Fruit fly (Drosophila melanogaster) whole organism, embryonic: ENCODE data around the gene CG43678.

Experiments used
- ATbp ChIP-seq: fragments of 200-800 bp; sonication (Bioruptor generic); optimal IDR thresholded peaks from 2 replicates; lab custom pipeline; 2017; ENCODE audit warnings: missing biosample characterization, mild to moderate bottlenecking, missing genetic modification characterization, missing genetic modification reagents
- Bgb ChIP-seq: fragments of 200-800 bp; sonication (Bioruptor generic); IDR thresholded peaks from 2 replicates; pipeline ENCODE4 v1.3.6; 2022; ENCODE audit warnings: missing biosample characterization, missing genetic modification characterization; ENCODE audit not compliant: partially characterized antibody
- CG10366 ChIP-seq: fragments of 200-800 bp; sonication (Bioruptor generic); IDR thresholded peaks from 2 replicates; pipeline ENCODE4 v1.3.6; 2022; ENCODE audit warnings: missing biosample characterization, missing genetic modification characterization
- CG10959 ChIP-seq: fragments of 200-800 bp; sonication (Bioruptor generic); IDR thresholded peaks from 2 replicates; pipeline ENCODE4 v1.3.6; 2022; ENCODE audit warnings: missing biosample characterization, missing genetic modification characterization
- CG10979 ChIP-seq: fragments of 200-800 bp; sonication (Bioruptor generic); optimal IDR thresholded peaks from 2 replicates; lab custom pipeline; 2018; ENCODE audit warnings: missing biosample characterization, mild to moderate bottlenecking, missing genetic modification characterization, moderate library complexity
- CG11504 ChIP-seq: fragments of 200-800 bp; sonication (Bioruptor generic); optimal IDR thresholded peaks from 3 replicates; lab custom pipeline; 2019; ENCODE audit warnings: missing biosample characterization, mild to moderate bottlenecking, missing genetic modification characterization, moderate library complexity
- CG12769 ChIP-seq: fragments of 200-800 bp; sonication (Bioruptor generic); optimal IDR thresholded peaks from 2 replicates; lab custom pipeline; 2019; ENCODE audit warnings: missing biosample characterization, mild to moderate bottlenecking, missing genetic modification characterization, moderate library complexity
- CG14014 ChIP-seq: fragments of 200-800 bp; sonication (Bioruptor generic); IDR thresholded peaks from 2 replicates; pipeline ENCODE4 v1.3.6; 2022; ENCODE audit warnings: missing biosample characterization, missing genetic modification characterization
- CG15011 ChIP-seq: fragments of 200-800 bp; sonication (Bioruptor generic); optimal IDR thresholded peaks from 3 replicates; lab custom pipeline; 2018; ENCODE audit warnings: missing biosample characterization, mild to moderate bottlenecking, missing genetic modification characterization
- CG1603 ChIP-seq: fragments of 200-800 bp; sonication (Bioruptor generic); optimal IDR thresholded peaks from 2 replicates; lab custom pipeline; 2019; ENCODE audit warnings: missing biosample characterization, mild to moderate bottlenecking, missing genetic modification characterization, moderate library complexity
- CG16815 ChIP-seq: fragments of 200-800 bp; sonication (Bioruptor generic); optimal IDR thresholded peaks from 3 replicates; lab custom pipeline; 2017; ENCODE audit warnings: missing biosample characterization, mild to moderate bottlenecking, missing genetic modification characterization
- CG17359 ChIP-seq: fragments of 200-800 bp; sonication (Bioruptor generic); optimal IDR thresholded peaks from 3 replicates; lab custom pipeline; 2018; ENCODE audit warnings: missing biosample characterization, mild to moderate bottlenecking, missing genetic modification characterization, moderate library complexity
- CG3847 ChIP-seq: fragments of 200-800 bp; sonication (Bioruptor generic); IDR thresholded peaks from 2 replicates; pipeline ENCODE4 v1.3.6; 2022; ENCODE audit warnings: missing biosample characterization, missing genetic modification characterization
- CG4730 ChIP-seq: fragments of 200-800 bp; sonication (Bioruptor generic); IDR thresholded peaks from 2 replicates; pipeline ENCODE4 v1.3.6; 2022; ENCODE audit warnings: missing biosample characterization, missing genetic modification characterization
- CG6175 ChIP-seq: fragments of 200-800 bp; sonication (Bioruptor generic); IDR thresholded peaks from 3 replicates; pipeline ENCODE4 v1.3.6; 2022; ENCODE audit warnings: missing biosample characterization, missing genetic modification characterization
- CG6791 ChIP-seq: fragments of 200-800 bp; sonication (Bioruptor generic); IDR thresholded peaks from 3 replicates; pipeline ENCODE4 v1.3.6; 2022; ENCODE audit warnings: missing biosample characterization, missing genetic modification characterization; ENCODE audit not compliant: partially characterized antibody
- CG6813 ChIP-seq: fragments of 200-800 bp; sonication (Bioruptor generic); optimal IDR thresholded peaks from 2 replicates; lab custom pipeline; 2017; ENCODE audit warnings: missing biosample characterization, missing genetic modification characterization, mild to moderate bottlenecking, moderate library complexity, missing genetic modification reagents
- CG6854 ChIP-seq: fragments of 200-800 bp; sonication (Bioruptor generic); optimal IDR thresholded peaks from 3 replicates; lab custom pipeline; 2017; ENCODE audit warnings: missing biosample characterization, mild to moderate bottlenecking, missing genetic modification characterization
- CG7357 ChIP-seq: fragments of 200-800 bp; sonication (Bioruptor generic); IDR thresholded peaks from 3 replicates; pipeline ENCODE4 v1.3.6; 2022; ENCODE audit warnings: missing biosample characterization, missing genetic modification characterization
- CG7372 ChIP-seq: fragments of 200-800 bp; sonication (Bioruptor generic); IDR thresholded peaks from 2 replicates; pipeline ENCODE4 v1.3.6; 2022; ENCODE audit warnings: missing biosample characterization, missing genetic modification characterization
- CG7745 ChIP-seq: fragments of 200-800 bp; sonication (Bioruptor generic); optimal IDR thresholded peaks from 2 replicates; lab custom pipeline; 2018; ENCODE audit warnings: missing biosample characterization, mild to moderate bottlenecking, missing genetic modification characterization, moderate library complexity
- CG9215 ChIP-seq: fragments of 200-800 bp; sonication (Bioruptor generic); IDR thresholded peaks from 2 replicates; pipeline ENCODE4 v1.3.6; 2022; ENCODE audit warnings: missing biosample characterization, missing genetic modification characterization
- Dbx ChIP-seq: fragments of 200-800 bp; sonication (Bioruptor generic); IDR thresholded peaks from 3 replicates; pipeline ENCODE4 v1.3.6; 2022; ENCODE audit warnings: missing biosample characterization, missing genetic modification characterization
- Dek ChIP-seq: fragments of 200-800 bp; sonication (Bioruptor generic); optimal IDR thresholded peaks from 3 replicates; lab custom pipeline; 2019; ENCODE audit warnings: missing biosample characterization, mild to moderate bottlenecking, missing genetic modification characterization, moderate library complexity
- Dfd ChIP-seq, 2 experiments: fragments of >200 bp; optimal IDR thresholded peaks; 2 replicates each; lab custom pipeline; 2017; ENCODE audit warnings: missing biosample characterization in 2 of 2, missing genetic modification characterization in 2 of 2
- ERR ChIP-seq: fragments of 200-800 bp; sonication (Bioruptor generic); optimal IDR thresholded peaks from 2 replicates; lab custom pipeline; 2016; ENCODE audit warnings: missing biosample characterization, missing genetic modification characterization
- Ets97D ChIP-seq: fragments of 200-800 bp; sonication (Bioruptor generic); optimal IDR thresholded peaks from 3 replicates; lab custom pipeline; 2016; ENCODE audit warnings: missing biosample characterization, missing genetic modification characterization
- HLH3B ChIP-seq: fragments of 200-800 bp; sonication (Bioruptor generic); IDR thresholded peaks from 2 replicates; pipeline ENCODE4 v1.3.6; 2022; ENCODE audit warnings: missing biosample characterization, missing genetic modification characterization
- HLHmδ ChIP-seq: fragments of 200-800 bp; sonication (Bioruptor generic); optimal IDR thresholded peaks from 2 replicates; lab custom pipeline; 2018; ENCODE audit warnings: missing biosample characterization, mild to moderate bottlenecking, missing genetic modification characterization, moderate library complexity
- Hmx ChIP-seq: fragments of 200-800 bp; sonication (Bioruptor generic); optimal IDR thresholded peaks from 2 replicates; lab custom pipeline; 2016; ENCODE audit warnings: missing biosample characterization, missing genetic modification characterization
- Jarid2 ChIP-seq: fragments of 200-800 bp; sonication (Bioruptor generic); optimal IDR thresholded peaks from 3 replicates; lab custom pipeline; 2017; ENCODE audit warnings: mild to moderate bottlenecking, missing biosample characterization, missing genetic modification reagents, missing genetic modification characterization
- MTF-1 ChIP-seq: fragments of 200-800 bp; sonication (Bioruptor generic); optimal IDR thresholded peaks from 2 replicates; lab custom pipeline; 2018; ENCODE audit warnings: missing biosample characterization, mild to moderate bottlenecking, missing genetic modification characterization, borderline replicate concordance
- Poxn ChIP-seq: fragments of 200-800 bp; sonication (Bioruptor generic); IDR thresholded peaks from 2 replicates; pipeline ENCODE4 v1.3.6; 2022; ENCODE audit warnings: missing biosample characterization, missing genetic modification characterization
- Ravus ChIP-seq: fragments of 200-800 bp; sonication (Bioruptor generic); IDR thresholded peaks from 2 replicates; pipeline ENCODE4 v1.3.6; 2022; ENCODE audit warnings: missing biosample characterization, missing genetic modification characterization
- Ssrp ChIP-seq: fragments of 200-800 bp; sonication (Bioruptor generic); optimal IDR thresholded peaks from 2 replicates; lab custom pipeline; 2018; ENCODE audit warnings: missing biosample characterization, mild to moderate bottlenecking, missing genetic modification characterization, moderate library complexity
- YL-1 ChIP-seq: fragments of 200-800 bp; sonication (Bioruptor generic); optimal IDR thresholded peaks from 3 replicates; lab custom pipeline; 2017; ENCODE audit warnings: missing biosample characterization, mild to moderate bottlenecking, missing genetic modification characterization
- ac ChIP-seq: fragments of 200-800 bp; sonication (Bioruptor generic); optimal IDR thresholded peaks from 3 replicates; lab custom pipeline; 2017; ENCODE audit warnings: missing biosample characterization, mild to moderate bottlenecking, missing genetic modification characterization
- ato ChIP-seq: fragments of 200-800 bp; sonication (Bioruptor generic); IDR thresholded peaks from 2 replicates; pipeline ENCODE4 v1.3.6; 2022; ENCODE audit warnings: missing biosample characterization, missing genetic modification characterization; ENCODE audit not compliant: partially characterized antibody
- cato ChIP-seq: fragments of 200-800 bp; sonication (Bioruptor generic); optimal IDR thresholded peaks from 2 replicates; lab custom pipeline; 2016; ENCODE audit warnings: missing biosample characterization, missing genetic modification characterization, borderline replicate concordance
- cwo ChIP-seq: fragments of 200-800 bp; sonication (Bioruptor generic); optimal IDR thresholded peaks from 3 replicates; lab custom pipeline; 2017; ENCODE audit warnings: missing biosample characterization, missing genetic modification characterization, mild to moderate bottlenecking, moderate library complexity, missing genetic modification reagents
- danr ChIP-seq: fragments of 200-800 bp; sonication (Bioruptor generic); IDR thresholded peaks from 2 replicates; pipeline ENCODE4 v1.3.6; 2022; ENCODE audit warnings: missing biosample characterization, missing genetic modification characterization
- fru ChIP-seq: fragments of >200 bp; optimal IDR thresholded peaks from 2 replicates; lab custom pipeline; 2017
- grn ChIP-seq: fragments of 200-800 bp; sonication (Bioruptor generic); optimal IDR thresholded peaks from 3 replicates; lab custom pipeline; 2017; ENCODE audit warnings: missing biosample characterization, missing genetic modification characterization
- ham ChIP-seq: fragments of 200-800 bp; sonication (Bioruptor generic); IDR thresholded peaks from 2 replicates; pipeline ENCODE4 v1.3.6; 2022; ENCODE audit warnings: missing biosample characterization, missing genetic modification characterization
- lola ChIP-seq, 3 experiments: fragments of >200 bp in 2 of 3; fragments of 200-800 bp in 1 of 3; sonication (Bioruptor generic) in 1 of 3; optimal IDR thresholded peaks; 2 replicates each; lab custom pipeline; 2017 to 2019; ENCODE audit warnings: missing biosample characterization in 3 of 3, missing genetic modification characterization in 3 of 3, mild to moderate bottlenecking in 1 of 3, moderate library complexity in 1 of 3
- sens-2 ChIP-seq: fragments of 200-800 bp; sonication (Bioruptor generic); IDR thresholded peaks from 2 replicates; pipeline ENCODE4 v1.3.6; 2022; ENCODE audit warnings: missing biosample characterization, missing genetic modification characterization
- slbo ChIP-seq: fragments of 200-800 bp; sonication (Bioruptor generic); IDR thresholded peaks from 2 replicates; pipeline ENCODE4 v1.3.6; 2022; ENCODE audit warnings: missing biosample characterization, missing genetic modification characterization
- toy ChIP-seq: fragments of 200-800 bp; sonication (Bioruptor generic); IDR thresholded peaks from 2 replicates; pipeline ENCODE4 v1.3.6; 2022; ENCODE audit warnings: missing biosample characterization, missing genetic modification characterization
- ttk ChIP-seq: fragments of 200-800 bp; sonication (Bioruptor generic); IDR thresholded peaks from 2 replicates; pipeline ENCODE4 v2.1.2; 2022; ENCODE audit warnings: missing biosample characterization, missing genetic modification characterization
- twi ChIP-seq: fragments of 200-800 bp; optimal IDR thresholded peaks from 2 replicates; lab custom pipeline; 2019; ENCODE audit warnings: missing biosample characterization, mild to moderate bottlenecking, missing genetic modification characterization, moderate library complexity
- zfh2 ChIP-seq: fragments of 200-800 bp; sonication (Bioruptor generic); optimal IDR thresholded peaks from 2 replicates; lab custom pipeline; 2016; ENCODE audit warnings: missing biosample characterization, missing genetic modification characterization

CG43678 gene

dm6 chr3L:15079278-15079677 lies 30.0 kb upstream of the CG43678 start (continued):
- TF ChIP-seq ttk (no peak), cwo (GFP tag; lab: Kevin White, UChicago) (no peak), Dek (tag; lab: Kevin White, UChicago) (no peak), Dbx (GFP tag; lab: Robert Waterston, UW) (peak; percentile 42; the same call in 1 of the 3 replicates), CG14014 (GFP tag; lab: Robert Waterston, UW) (peak; percentile 24; the same call in 1 of the 2 replicates), zfh2 (GFP tag; lab: Kevin White, UChicago) (no peak), ato (peak; percentile 67), Bgb (peak; percentile 45; the same call in 1 of the 2 replicates), CG7372 (GFP tag; lab: Robert Waterston, UW) (no peak), cato (GFP tag; lab: Kevin White, UChicago) (no peak), Hmx (GFP tag; lab: Kevin White, UChicago) (no peak), CG15011 (GFP tag; lab: Kevin White, UChicago) (no peak), CG7357 (GFP tag; lab: Robert Waterston, UW) (no peak), twi (tag; lab: Kevin White, UChicago) (no peak), CG4730 (GFP tag; lab: Robert Waterston, UW) (no peak), Dfd (GFP tag; optimal IDR thresholded peaks at IDR 0.05; lab: Kevin White, UChicago) (peak in 1 of 2 experiments; percentile 53), YL-1 (no peak), Ravus (GFP tag; lab: Robert Waterston, UW) (no peak), Ets97D (GFP tag; lab: Kevin White, UChicago) (no peak), CG6813 (GFP tag; lab: Kevin White, UChicago) (peak; percentile 18), Jarid2 (peak; percentile 93), slbo (GFP tag; lab: Robert Waterston, UW) (peak; percentile 30; the same call in 1 of the 2 replicates), danr (GFP tag; lab: Robert Waterston, UW) (no peak), toy (GFP tag; lab: Robert Waterston, UW) (no peak), CG9215 (GFP tag; lab: Robert Waterston, UW) (no peak), CG3847 (GFP tag; lab: Robert Waterston, UW) (no peak), ATbp (no peak), HLHmδ (no peak), CG10959 (GFP tag; lab: Robert Waterston, UW) (no peak), CG6791 (GFP tag; lab: Robert Waterston, UW) (peak; percentile 65; the same call in 2 of the 3 replicates), CG7745 (tag; lab: Kevin White, UChicago) (no peak), ac (no peak), CG1603 (tag; lab: Kevin White, UChicago) (no peak), CG10979 (tag; lab: Kevin White, UChicago) (no peak), fru (lab: Kevin White, UChicago) (no peak), grn (GFP tag; lab: Kevin White, UChicago) (no peak), CG11504 (peak; percentile 54), CG6175 (GFP tag; lab: Robert Waterston, UW) (peak; percentile 23; the same call in 1 of the 3 replicates), CG16815 (GFP tag; lab: Kevin White, UChicago) (no peak), sens-2 (GFP tag; lab: Robert Waterston, UW) (no peak), Poxn (GFP tag; lab: Robert Waterston, UW) (no peak), MTF-1 (GFP tag; lab: Kevin White, UChicago) (no peak), HLH3B (no peak), lola (GFP tag; optimal IDR thresholded peaks at IDR 0.05; lab: Kevin White, UChicago) (no peak), CG6854 (no peak), Ssrp (tag; lab: Kevin White, UChicago) (no peak), CG10366 (GFP tag; lab: Robert Waterston, UW) (no peak), CG17359 (no peak), ham (GFP tag; lab: Robert Waterston, UW) (no peak), ERR (GFP tag; lab: Kevin White, UChicago) (no peak), CG12769 (no peak)
